Fruit fly (Drosophila melanogaster) whole organism, embryonic: ENCODE results near the gene cher.
A peak's percentile ranks its signal among the peaks of the same experiment; 100 is the strongest.

ENCODE experiments used
- Abd-B ChIP-seq: fragments of 200-800 bp; sonication (Bioruptor generic); optimal IDR thresholded peaks from 2 replicates; lab custom pipeline; 2018; ENCODE audit warnings: missing biosample characterization, mild to moderate bottlenecking, missing genetic modification characterization, moderate library complexity
- B-H2 ChIP-seq: fragments of 200-800 bp; sonication (Bioruptor generic); optimal IDR thresholded peaks from 2 replicates; lab custom pipeline; 2018; ENCODE audit warnings: missing biosample characterization, mild to moderate bottlenecking, missing genetic modification characterization
- CG10654 ChIP-seq: fragments of 200-800 bp; sonication (Bioruptor generic); optimal IDR thresholded peaks from 2 replicates; lab custom pipeline; 2016; ENCODE audit warnings: missing biosample characterization, missing genetic modification characterization
- CG10959 ChIP-seq: fragments of 200-800 bp; sonication (Bioruptor generic); IDR thresholded peaks from 2 replicates; pipeline ENCODE4 v1.3.6; 2022; ENCODE audit warnings: missing biosample characterization, missing genetic modification characterization
- CG12659 ChIP-seq: fragments of 200-800 bp; sonication (Bioruptor generic); optimal IDR thresholded peaks from 3 replicates; lab custom pipeline; 2017; ENCODE audit warnings: mild to moderate bottlenecking, missing biosample characterization, missing genetic modification reagents, missing genetic modification characterization
- CG14441 ChIP-seq: fragments of 200-800 bp; sonication (Bioruptor generic); IDR thresholded peaks from 2 replicates; pipeline ENCODE4 v1.3.6; 2022; ENCODE audit warnings: missing biosample characterization, missing genetic modification characterization
- CG1647 ChIP-seq: fragments of 200-800 bp; sonication (Bioruptor generic); optimal IDR thresholded peaks from 3 replicates; lab custom pipeline; 2016; ENCODE audit warnings: missing biosample characterization, missing genetic modification characterization
- CG17829 ChIP-seq: fragments of 200-800 bp; optimal IDR thresholded peaks from 2 replicates; lab custom pipeline; 2019; ENCODE audit warnings: missing biosample characterization, mild to moderate bottlenecking, missing genetic modification characterization, moderate library complexity
- CG3281 ChIP-seq: fragments of 200-800 bp; sonication (Bioruptor generic); optimal IDR thresholded peaks from 3 replicates; lab custom pipeline; 2017; ENCODE audit warnings: missing biosample characterization, mild to moderate bottlenecking, missing genetic modification characterization
- CG34376 ChIP-seq: fragments of 200-800 bp; sonication (Bioruptor generic); optimal IDR thresholded peaks from 2 replicates; lab custom pipeline; 2018; ENCODE audit warnings: missing biosample characterization, mild to moderate bottlenecking, missing genetic modification characterization
- CG7928 ChIP-seq: fragments of 200-800 bp; sonication (Bioruptor generic); optimal IDR thresholded peaks from 2 replicates; lab custom pipeline; 2017; ENCODE audit warnings: missing biosample characterization, mild to moderate bottlenecking, missing genetic modification characterization
- CG8765 ChIP-seq: fragments of 200-800 bp; sonication (Bioruptor generic); IDR thresholded peaks from 2 replicates; pipeline ENCODE4 v1.3.6; 2022; ENCODE audit warnings: missing biosample characterization, missing genetic modification characterization
- CTCF ChIP-seq: fragments of 200-800 bp; sonication (Bioruptor generic); optimal IDR thresholded peaks from 2 replicates; lab custom pipeline; 2017; ENCODE audit warnings: missing biosample characterization, mild to moderate bottlenecking, missing genetic modification characterization, moderate library complexity
- CkIIα-i1 ChIP-seq: fragments of 200-800 bp; sonication (Bioruptor generic); IDR thresholded peaks from 2 replicates; pipeline ENCODE4 v1.3.6; 2022; ENCODE audit warnings: missing biosample characterization, missing genetic modification characterization
- Dfd ChIP-seq, 2 experiments: fragments of >200 bp; optimal IDR thresholded peaks; 2 replicates each; lab custom pipeline; 2017; ENCODE audit warnings: missing biosample characterization in 2 of 2, missing genetic modification characterization in 2 of 2
- Dip2 ChIP-seq: fragments of 200-800 bp; sonication (Bioruptor generic); IDR thresholded peaks from 2 replicates; pipeline ENCODE4 v1.3.6; 2022; ENCODE audit warnings: missing biosample characterization, missing genetic modification characterization
- Doc2 ChIP-seq: fragments of 200-800 bp; sonication (Bioruptor generic); IDR thresholded peaks from 2 replicates; pipeline ENCODE4 v1.3.6; 2022; ENCODE audit warnings: missing biosample characterization, missing genetic modification characterization
- Dp ChIP-seq: fragments of 200-800 bp; sonication (Bioruptor generic); optimal IDR thresholded peaks from 2 replicates; lab custom pipeline; 2018; ENCODE audit warnings: missing biosample characterization, mild to moderate bottlenecking, missing genetic modification characterization, moderate library complexity
- Elba2 ChIP-seq: fragments of 200-800 bp; sonication (Bioruptor generic); optimal IDR thresholded peaks from 3 replicates; lab custom pipeline; 2016; ENCODE audit warnings: missing biosample characterization, missing genetic modification characterization
- Fer1 ChIP-seq: fragments of 200-800 bp; sonication (Bioruptor generic); optimal IDR thresholded peaks from 2 replicates; lab custom pipeline; 2017; ENCODE audit warnings: missing biosample characterization, mild to moderate bottlenecking, missing genetic modification characterization
- Kr ChIP-seq: fragments of 200-800 bp; sonication (Bioruptor generic); optimal IDR thresholded peaks from 2 replicates; lab custom pipeline; 2017; ENCODE audit warnings: missing biosample characterization, mild to moderate bottlenecking, missing genetic modification characterization
- Lim3 ChIP-seq: fragments of 200-800 bp; sonication (Bioruptor generic); IDR thresholded peaks from 2 replicates; pipeline ENCODE4 v1.3.6; 2022; ENCODE audit warnings: missing biosample characterization, missing genetic modification characterization
- Optix ChIP-seq: fragments of 200-800 bp; sonication (Bioruptor generic); IDR thresholded peaks from 3 replicates; pipeline ENCODE4 v1.3.6; 2022; ENCODE audit warnings: missing biosample characterization, missing genetic modification characterization
- Rfx ChIP-seq: fragments of 200-800 bp; sonication (Bioruptor generic); IDR thresholded peaks from 2 replicates; pipeline ENCODE4 v1.3.6; 2022; ENCODE audit warnings: missing biosample characterization, missing genetic modification characterization
- cad ChIP-seq: fragments of >200 bp; optimal IDR thresholded peaks from 2 replicates; lab custom pipeline; 2017; ENCODE audit warnings: missing biosample characterization, missing genetic modification characterization
- cg ChIP-seq: fragments of 200-800 bp; sonication (Bioruptor generic); optimal IDR thresholded peaks from 3 replicates; lab custom pipeline; 2019; ENCODE audit warnings: missing biosample characterization, mild to moderate bottlenecking, missing genetic modification characterization, moderate library complexity
- dysf ChIP-seq: fragments of 200-800 bp; sonication (Bioruptor generic); IDR thresholded peaks from 3 replicates; pipeline ENCODE4 v1.3.6; 2022; ENCODE audit warnings: missing biosample characterization, missing genetic modification characterization
- ewg ChIP-seq: fragments of 200-800 bp; sonication (Bioruptor generic); optimal IDR thresholded peaks from 3 replicates; lab custom pipeline; 2017; ENCODE audit warnings: mild to moderate bottlenecking, missing biosample characterization, missing genetic modification reagents, missing genetic modification characterization
- gce ChIP-seq: fragments of 200-800 bp; sonication (Bioruptor generic); IDR thresholded peaks from 3 replicates; pipeline ENCODE4 v1.3.6; 2022; ENCODE audit warnings: missing biosample characterization, missing genetic modification characterization
- gfzf ChIP-seq: fragments of 200-800 bp; sonication (Bioruptor generic); optimal IDR thresholded peaks from 2 replicates; lab custom pipeline; 2016; ENCODE audit warnings: missing biosample characterization, mild to moderate bottlenecking, missing genetic modification characterization, moderate library complexity
- grn ChIP-seq: fragments of 200-800 bp; sonication (Bioruptor generic); optimal IDR thresholded peaks from 3 replicates; lab custom pipeline; 2017; ENCODE audit warnings: missing biosample characterization, missing genetic modification characterization
- klu ChIP-seq: fragments of 200-800 bp; sonication (Bioruptor generic); IDR thresholded peaks from 2 replicates; pipeline ENCODE4 v1.3.6; 2022; ENCODE audit warnings: missing biosample characterization, missing genetic modification characterization
- maf-S ChIP-seq: fragments of 200-800 bp; sonication (Bioruptor generic); optimal IDR thresholded peaks from 2 replicates; lab custom pipeline; 2016; ENCODE audit warnings: missing biosample characterization, missing genetic modification characterization
- shn ChIP-seq: fragments of 200-800 bp; sonication (Bioruptor generic); optimal IDR thresholded peaks from 3 replicates; lab custom pipeline; 2016; ENCODE audit warnings: missing biosample characterization, missing genetic modification characterization
- sima ChIP-seq: fragments of 200-800 bp; sonication (Bioruptor generic); optimal IDR thresholded peaks from 2 replicates; lab custom pipeline; 2016; ENCODE audit warnings: missing biosample characterization, missing genetic modification characterization
- sisA ChIP-seq: fragments of 200-800 bp; sonication (Bioruptor generic); IDR thresholded peaks from 2 replicates; pipeline ENCODE4 v1.3.6; 2022; ENCODE audit warnings: missing biosample characterization, missing genetic modification characterization
- sug ChIP-seq: fragments of 200-800 bp; optimal IDR thresholded peaks from 2 replicates; lab custom pipeline; 2019; ENCODE audit warnings: missing biosample characterization, mild to moderate bottlenecking, missing genetic modification characterization, moderate library complexity
- tio ChIP-seq: fragments of 200-800 bp; sonication (Bioruptor generic); optimal IDR thresholded peaks from 2 replicates; lab custom pipeline; 2017; ENCODE audit warnings: missing biosample characterization, missing genetic modification characterization, inconsistent platforms
- tll ChIP-seq, 2 experiments: fragments of 200-800 bp in 1 of 2; fragments of >200 bp in 1 of 2; sonication (Bioruptor generic) in 1 of 2; optimal IDR thresholded peaks; 2 replicates each; lab custom pipeline; 2017 to 2019; ENCODE audit warnings: missing biosample characterization in 2 of 2, missing genetic modification characterization in 2 of 2, mild to moderate bottlenecking in 1 of 2, moderate library complexity in 1 of 2

Gene cher

dm6 chr3R:17133897-17134296 is 8.7 kb upstream of the cher start, which contains the start of gene CG31267:
Gene CG31267 (plus strand): TSS chr3R:17134197.
- TF ChIP-seq ewg (GFP tag; lab: Kevin White, UChicago) (no peak), tll (GFP tag; optimal IDR thresholded peaks at IDR 0.05; lab: Kevin White, UChicago) (no peak), CG7928 (GFP tag; lab: Kevin White, UChicago) (no peak), CkIIα-i1 (GFP tag; lab: Robert Waterston, UW) (no peak), CG17829 (no peak)
- TF ChIP-seq, all 482 proteins: peak for 0

- no peak for TF ChIP-seq tio (GFP tag; lab: Kevin White, UChicago)
- peak; percentile 52 for TF ChIP-seq sug (tag; lab: Kevin White, UChicago)
- TF ChIP-seq Elba2 (GFP tag; lab: Kevin White, UChicago), result peak; percentile 21
- no peak for TF ChIP-seq Dip2 (GFP tag; lab: Robert Waterston, UW)
- TF ChIP-seq, all 482 proteins: peak for 2
Observed at dm6 chr3R:17132098-17132712, 7.0 kb upstream of the cher start, which contains the start of the genes CG4053 and CG31266. Gene CG4053 (minus strand): TSS chr3R:17132198. Gene CG31266 (plus strand): TSS chr3R:17132662.

- TF ChIP-seq klu (GFP tag; lab: Robert Waterston, UW), result no peak
- no peak for TF ChIP-seq CG12659 (GFP tag; lab: Kevin White, UChicago)
- no peak for TF ChIP-seq sima
- TF ChIP-seq cad (GFP tag; lab: Kevin White, UChicago), result no peak
- no peak for TF ChIP-seq CG34376 (GFP tag; lab: Kevin White, UChicago)
Observed at dm6 chr3R:17130326-17130725, 5.1 kb upstream of the cher start, which contains the start of gene CG17475. Gene CG17475 (minus strand): TSS chr3R:17130426.

DNA sequence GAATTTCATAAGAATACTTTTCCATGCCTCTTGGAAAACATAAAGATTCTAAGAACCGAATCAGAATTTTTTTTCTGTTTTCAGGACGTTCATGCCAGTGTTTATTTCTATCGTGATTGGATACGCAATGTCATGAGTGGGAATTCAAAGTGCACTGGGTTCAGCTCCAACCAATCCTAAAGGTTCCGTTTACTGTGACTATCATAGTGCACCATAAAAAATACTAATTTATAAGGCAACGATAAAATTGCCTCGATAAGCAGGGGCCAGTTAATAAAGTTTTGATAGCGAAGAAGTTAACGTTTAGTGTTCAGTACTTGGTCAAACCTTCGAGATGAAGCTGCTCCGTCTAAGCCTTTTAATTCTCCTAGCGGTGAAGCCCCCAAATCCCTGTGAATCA is 2.7 kb upstream of the cher start, which contains the start of gene CG31265:
CG31265 (plus strand) TSS at position 301 of the 400 bp plus-strand sequence.
- no peak for TF ChIP-seq CG3281 (GFP tag; lab: Kevin White, UChicago)
- no peak for TF ChIP-seq sisA (GFP tag; lab: Robert Waterston, UW)

- TF ChIP-seq B-H2, result no peak
- no peak for TF ChIP-seq Fer1 (GFP tag; lab: Kevin White, UChicago)
- no peak for TF ChIP-seq shn (GFP tag; lab: Kevin White, UChicago)
- no peak for TF ChIP-seq cg (GFP tag; lab: Kevin White, UChicago)
- TF ChIP-seq Doc2, result no peak
- TF ChIP-seq, all 482 proteins: peak for 0
Observed at dm6 chr3R:17126838-17127237, 1.6 kb upstream of the cher start, which contains the start of the genes CG17477 and CG31269. Gene CG17477 (minus strand): TSS chr3R:17126938. Gene CG31269 (plus strand): TSS chr3R:17127126.

- TF ChIP-seq Kr (GFP tag; lab: Kevin White, UChicago) (no peak), CG8765 (GFP tag; lab: Robert Waterston, UW) (no peak), CkIIα-i1 (GFP tag; lab: Robert Waterston, UW) (no peak), Dp (GFP tag; lab: Kevin White, UChicago) (no peak), gce (GFP tag; lab: Robert Waterston, UW) (no peak), maf-S (GFP tag; lab: Kevin White, UChicago) (no peak), gfzf (GFP tag; lab: Kevin White, UChicago) (no peak), Optix (GFP tag; lab: Robert Waterston, UW) (no peak), CG14441 (GFP tag; lab: Robert Waterston, UW) (no peak), CG10654 (no peak), dysf (GFP tag; lab: Robert Waterston, UW) (no peak), CG10959 (GFP tag; lab: Robert Waterston, UW) (no peak), Abd-B (GFP tag; lab: Kevin White, UChicago) (no peak), Fer1 (GFP tag; lab: Kevin White, UChicago) (no peak), Rfx (GFP tag; lab: Robert Waterston, UW) (no peak), Lim3 (no peak), Dfd (GFP tag; optimal IDR thresholded peaks at IDR 0.05; lab: Kevin White, UChicago) (no peak), grn (no peak), CG1647 (GFP tag; lab: Kevin White, UChicago) (no peak), CTCF (GFP tag; lab: Kevin White, UChicago) (no peak)
Observed at dm6 chr3R:17124177-17124576, 1.0 kb downstream of the cher start, which contains the start of gene CG45079. Gene CG45079 (plus strand): TSS chr3R:17124477.
